Fruit fly (Drosophila melanogaster) whole organism, adult: ENCODE measurements around the gene Sap30.

Experiments
- CG11617 ChIP-seq: fragments of 200-800 bp; sonication (Bioruptor generic); optimal IDR thresholded peaks from 2 replicates; lab custom pipeline; 2017; ENCODE audit warnings: mild to moderate bottlenecking, missing biosample characterization, missing genetic modification reagents, missing genetic modification characterization
- CG12768 ChIP-seq: fragments of 200-800 bp; sonication (Bioruptor generic); optimal IDR thresholded peaks from 2 replicates; lab custom pipeline; 2017; ENCODE audit warnings: missing biosample characterization, missing genetic modification characterization, mild to moderate bottlenecking, moderate library complexity, missing genetic modification reagents
- CG14711 ChIP-seq: fragments of 200-800 bp; sonication (Bioruptor generic); optimal IDR thresholded peaks from 2 replicates; lab custom pipeline; 2018; ENCODE audit warnings: missing biosample characterization, mild to moderate bottlenecking, missing genetic modification characterization, moderate library complexity
- CG1620 ChIP-seq: fragments of 200-800 bp; sonication (Bioruptor generic); optimal IDR thresholded peaks from 2 replicates; lab custom pipeline; 2016; ENCODE audit warnings: missing biosample characterization, missing genetic modification characterization
- CG5204 ChIP-seq: fragments of 200-800 bp; sonication (Bioruptor generic); optimal IDR thresholded peaks from 2 replicates; lab custom pipeline; 2016; ENCODE audit warnings: missing biosample characterization, missing genetic modification characterization
- Crg-1 ChIP-seq: fragments of 200-800 bp; sonication (Bioruptor generic); optimal IDR thresholded peaks from 2 replicates; lab custom pipeline; 2016; ENCODE audit warnings: missing biosample characterization, missing genetic modification characterization
- Hr96 ChIP-seq: fragments of 200-800 bp; sonication (Bioruptor generic); optimal IDR thresholded peaks from 2 replicates; lab custom pipeline; 2016; ENCODE audit warnings: missing biosample characterization, missing genetic modification characterization
- bab1 ChIP-seq: fragments of 200-800 bp; sonication (Bioruptor generic); optimal IDR thresholded peaks from 3 replicates; lab custom pipeline; 2019; ENCODE audit warnings: missing biosample characterization, mild to moderate bottlenecking, missing genetic modification characterization, moderate library complexity
- cic ChIP-seq: fragments of 200-800 bp; sonication (Bioruptor generic); optimal IDR thresholded peaks from 2 replicates; lab custom pipeline; 2017; ENCODE audit warnings: missing biosample characterization, mild to moderate bottlenecking, missing genetic modification characterization, moderate library complexity
- cnc ChIP-seq, 2 experiments: fragments of >200 bp; optimal IDR thresholded peaks; 2 replicates each; lab custom pipeline; 2017
- kay ChIP-seq: fragments of 200-800 bp; sonication (Bioruptor generic); peaks from one replicate; lab custom pipeline; 2016; ENCODE audit warnings: missing biosample characterization, missing genetic modification characterization, borderline replicate concordance
- pad ChIP-seq: fragments of 200-800 bp; sonication (Bioruptor generic); optimal IDR thresholded peaks from 3 replicates; lab custom pipeline; 2017; ENCODE audit warnings: missing biosample characterization, missing genetic modification characterization, mild to moderate bottlenecking, moderate library complexity, missing genetic modification reagents
- tj ChIP-seq: fragments of 200-800 bp; sonication (Bioruptor generic); optimal IDR thresholded peaks from 3 replicates; lab custom pipeline; 2017; ENCODE audit warnings: missing biosample characterization, mild to moderate bottlenecking, missing genetic modification characterization, moderate library complexity

DNA sequence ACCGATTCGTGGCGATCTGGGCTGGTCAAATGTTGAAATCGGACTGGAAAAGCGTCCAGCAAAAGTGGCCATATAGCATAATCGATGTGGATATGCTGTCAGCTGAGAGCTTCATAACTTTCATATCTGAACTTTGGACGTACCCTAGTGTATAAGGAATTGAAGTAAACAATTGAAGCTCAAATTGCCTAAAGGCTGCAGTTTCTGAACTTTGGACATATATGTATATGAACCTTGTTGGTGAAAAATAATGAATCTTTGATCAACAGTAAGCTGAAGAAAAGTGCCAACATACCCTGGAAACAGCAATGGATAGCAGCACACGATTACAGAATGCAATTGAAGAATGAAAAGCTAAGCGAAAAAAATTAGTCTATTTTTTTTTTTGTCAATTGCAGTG lies 43.0 kb downstream of the Sap30 start:
- TF ChIP-seq CG14711 (tag; lab: Kevin White, UChicago) (no peak), tj (GFP tag; lab: Kevin White, UChicago) (peak; percentile 95), CG12768 (GFP tag; lab: Kevin White, UChicago) (no peak), Crg-1 (no peak), bab1 (GFP tag; lab: Kevin White, UChicago) (peak; percentile 38), CG11617 (GFP tag; lab: Kevin White, UChicago) (no peak), kay (no peak), cnc (optimal IDR thresholded peaks at IDR 0.05; lab: Kevin White, UChicago) (no peak), CG5204 (GFP tag; lab: Kevin White, UChicago) (no peak), CG1620 (GFP tag; lab: Kevin White, UChicago) (peak; percentile 7), Hr96 (no peak), pad (GFP tag; lab: Kevin White, UChicago) (no peak), cic (GFP tag; lab: Kevin White, UChicago) (no peak)
